Fruit fly (Drosophila melanogaster) whole organism, embryonic: ENCODE data around the gene Pde6.

Source experiments
- Abd-B ChIP-seq: fragments of 200-800 bp; sonication (Bioruptor generic); optimal IDR thresholded peaks from 2 replicates; lab custom pipeline; 2018; ENCODE audit warnings: missing biosample characterization, mild to moderate bottlenecking, missing genetic modification characterization, moderate library complexity
- CG10274 ChIP-seq: fragments of 200-800 bp; sonication (Bioruptor generic); optimal IDR thresholded peaks from 3 replicates; lab custom pipeline; 2017; ENCODE audit warnings: missing biosample characterization, mild to moderate bottlenecking, missing genetic modification characterization
- CG10543 ChIP-seq: fragments of 200-800 bp; sonication (Bioruptor generic); optimal IDR thresholded peaks from 3 replicates; lab custom pipeline; 2017; ENCODE audit warnings: missing biosample characterization, mild to moderate bottlenecking, missing genetic modification characterization, moderate library complexity
- CG11504 ChIP-seq: fragments of 200-800 bp; sonication (Bioruptor generic); optimal IDR thresholded peaks from 3 replicates; lab custom pipeline; 2019; ENCODE audit warnings: missing biosample characterization, mild to moderate bottlenecking, missing genetic modification characterization, moderate library complexity
- CG12219 ChIP-seq: fragments of 200-800 bp; sonication (Bioruptor generic); optimal IDR thresholded peaks from 3 replicates; lab custom pipeline; 2018; ENCODE audit warnings: missing biosample characterization, mild to moderate bottlenecking, missing genetic modification characterization
- CG12942 ChIP-seq: fragments of 200-800 bp; sonication (Bioruptor generic); optimal IDR thresholded peaks from 3 replicates; lab custom pipeline; 2016; ENCODE audit warnings: missing biosample characterization, missing genetic modification characterization
- CG13775 ChIP-seq: fragments of 200-800 bp; sonication (Bioruptor generic); optimal IDR thresholded peaks from 3 replicates; lab custom pipeline; 2017; ENCODE audit warnings: missing biosample characterization, mild to moderate bottlenecking, missing genetic modification characterization
- CG13894 ChIP-seq: fragments of 200-800 bp; sonication (Bioruptor generic); optimal IDR thresholded peaks from 3 replicates; lab custom pipeline; 2018; ENCODE audit warnings: missing biosample characterization, mild to moderate bottlenecking, missing genetic modification characterization, moderate library complexity
- CG14014 ChIP-seq: fragments of 200-800 bp; sonication (Bioruptor generic); IDR thresholded peaks from 2 replicates; pipeline ENCODE4 v1.3.6; 2022; ENCODE audit warnings: missing biosample characterization, missing genetic modification characterization
- CG17328 ChIP-seq: fragments of 200-800 bp; sonication (Bioruptor generic); IDR thresholded peaks from 2 replicates; pipeline ENCODE4 v1.3.6; 2022; ENCODE audit warnings: missing biosample characterization, missing genetic modification characterization
- CG2202 ChIP-seq: fragments of 200-800 bp; sonication (Bioruptor generic); optimal IDR thresholded peaks from 2 replicates; lab custom pipeline; 2018; ENCODE audit warnings: missing biosample characterization, mild to moderate bottlenecking, missing genetic modification characterization
- CG31224 ChIP-seq: fragments of 200-800 bp; sonication (Bioruptor generic); IDR thresholded peaks from 2 replicates; pipeline ENCODE4 v1.3.6; 2022; ENCODE audit warnings: missing biosample characterization, missing genetic modification characterization
- CG31441 ChIP-seq: fragments of 200-800 bp; sonication (Bioruptor generic); IDR thresholded peaks from 2 replicates; pipeline ENCODE4 v1.3.6; 2022; ENCODE audit warnings: missing biosample characterization, missing genetic modification characterization
- CG32532 ChIP-seq: fragments of 200-800 bp; sonication (Bioruptor generic); IDR thresholded peaks from 2 replicates; pipeline ENCODE4 v1.3.6; 2022; ENCODE audit warnings: missing biosample characterization, missing genetic modification characterization
- CG33557 ChIP-seq: fragments of 200-800 bp; sonication (Bioruptor generic); optimal IDR thresholded peaks from 2 replicates; lab custom pipeline; 2019; ENCODE audit warnings: missing biosample characterization, mild to moderate bottlenecking, missing genetic modification characterization, moderate library complexity
- CG34376 ChIP-seq: fragments of 200-800 bp; sonication (Bioruptor generic); optimal IDR thresholded peaks from 2 replicates; lab custom pipeline; 2018; ENCODE audit warnings: missing biosample characterization, mild to moderate bottlenecking, missing genetic modification characterization
- CG3726 ChIP-seq: fragments of 200-800 bp; sonication (Bioruptor generic); IDR thresholded peaks from 3 replicates; pipeline ENCODE4, ENCODE4 v1.3.6; 2022; ENCODE audit warnings: missing biosample characterization, missing genetic modification characterization
- CG3847 ChIP-seq: fragments of 200-800 bp; sonication (Bioruptor generic); IDR thresholded peaks from 2 replicates; pipeline ENCODE4 v1.3.6; 2022; ENCODE audit warnings: missing biosample characterization, missing genetic modification characterization
- CG3995 ChIP-seq: fragments of 200-800 bp; sonication (Bioruptor generic); optimal IDR thresholded peaks from 3 replicates; lab custom pipeline; 2016; ENCODE audit warnings: missing biosample characterization, missing genetic modification characterization
- CG4617 ChIP-seq: fragments of 200-800 bp; sonication (Bioruptor generic); optimal IDR thresholded peaks from 3 replicates; lab custom pipeline; 2016; ENCODE audit warnings: missing biosample characterization, missing genetic modification characterization, borderline replicate concordance
- CG6254 ChIP-seq: fragments of 200-800 bp; sonication (Bioruptor generic); optimal IDR thresholded peaks from 3 replicates; lab custom pipeline; 2017; ENCODE audit warnings: mild to moderate bottlenecking, missing biosample characterization, missing genetic modification reagents, missing genetic modification characterization
- CG6683 ChIP-seq: fragments of 200-800 bp; sonication (Bioruptor generic); optimal IDR thresholded peaks from 2 replicates; lab custom pipeline; 2017; ENCODE audit warnings: missing biosample characterization, mild to moderate bottlenecking, missing genetic modification characterization, missing genetic modification reagents
- CG7372 ChIP-seq: fragments of 200-800 bp; sonication (Bioruptor generic); IDR thresholded peaks from 2 replicates; pipeline ENCODE4 v1.3.6; 2022; ENCODE audit warnings: missing biosample characterization, missing genetic modification characterization
- CG8089 ChIP-seq: fragments of 200-800 bp; sonication (Bioruptor generic); optimal IDR thresholded peaks from 3 replicates; lab custom pipeline; 2016; ENCODE audit warnings: missing biosample characterization, missing genetic modification characterization
- CG8388 ChIP-seq: fragments of 200-800 bp; sonication (Bioruptor generic); optimal IDR thresholded peaks from 2 replicates; lab custom pipeline; 2019; ENCODE audit warnings: missing biosample characterization, mild to moderate bottlenecking, missing genetic modification characterization, moderate library complexity
- CG9215 ChIP-seq: fragments of 200-800 bp; sonication (Bioruptor generic); IDR thresholded peaks from 2 replicates; pipeline ENCODE4 v1.3.6; 2022; ENCODE audit warnings: missing biosample characterization, missing genetic modification characterization
- Camta ChIP-seq: fragments of 200-800 bp; sonication (Bioruptor generic); optimal IDR thresholded peaks from 2 replicates; lab custom pipeline; 2016; ENCODE audit warnings: missing biosample characterization, missing genetic modification characterization
- Dbx ChIP-seq: fragments of 200-800 bp; sonication (Bioruptor generic); IDR thresholded peaks from 3 replicates; pipeline ENCODE4 v1.3.6; 2022; ENCODE audit warnings: missing biosample characterization, missing genetic modification characterization
- Kr ChIP-seq: fragments of 200-800 bp; sonication (Bioruptor generic); optimal IDR thresholded peaks from 2 replicates; lab custom pipeline; 2017; ENCODE audit warnings: missing biosample characterization, mild to moderate bottlenecking, missing genetic modification characterization
- Scr ChIP-seq: fragments of 200-800 bp; sonication (Bioruptor generic); IDR thresholded peaks from 2 replicates; pipeline ENCODE4 v1.3.6; 2022; ENCODE audit warnings: missing biosample characterization, missing genetic modification characterization; ENCODE audit not compliant: partially characterized antibody
- Sox102F ChIP-seq: fragments of 200-800 bp; sonication (Bioruptor generic); optimal IDR thresholded peaks from 2 replicates; lab custom pipeline; 2018; ENCODE audit warnings: missing biosample characterization, mild to moderate bottlenecking, missing genetic modification characterization, moderate library complexity
- Tbp ChIP-seq: fragments of >200 bp; optimal IDR thresholded peaks from 2 replicates; lab custom pipeline; 2018; ENCODE audit warnings: missing biosample characterization, missing genetic modification characterization
- YL-1 ChIP-seq: fragments of 200-800 bp; sonication (Bioruptor generic); optimal IDR thresholded peaks from 3 replicates; lab custom pipeline; 2017; ENCODE audit warnings: missing biosample characterization, mild to moderate bottlenecking, missing genetic modification characterization
- amos ChIP-seq: fragments of 200-800 bp; sonication (Bioruptor generic); IDR thresholded peaks from 2 replicates; pipeline ENCODE4 v1.3.6; 2022; ENCODE audit warnings: missing biosample characterization, missing genetic modification characterization; ENCODE audit not compliant: partially characterized antibody
- ap ChIP-seq: fragments of 200-800 bp; sonication (Bioruptor generic); IDR thresholded peaks from 2 replicates; pipeline ENCODE4 v1.3.6; 2022; ENCODE audit warnings: missing biosample characterization, missing genetic modification characterization
- az2 ChIP-seq: fragments of 200-800 bp; sonication (Bioruptor generic); optimal IDR thresholded peaks from 3 replicates; lab custom pipeline; 2016; ENCODE audit warnings: missing biosample characterization, missing genetic modification characterization
- crol ChIP-seq: fragments of 200-800 bp; sonication (Bioruptor generic); IDR thresholded peaks from 2 replicates; pipeline ENCODE4 v1.3.6; 2022; ENCODE audit warnings: missing biosample characterization, missing genetic modification characterization
- da ChIP-seq: fragments of 200-800 bp; sonication (Bioruptor generic); optimal IDR thresholded peaks from 2 replicates; lab custom pipeline; 2016; ENCODE audit warnings: missing biosample characterization, missing genetic modification characterization
- disco-r ChIP-seq: fragments of 200-800 bp; sonication (Bioruptor generic); optimal IDR thresholded peaks from 2 replicates; lab custom pipeline; 2016; ENCODE audit warnings: missing biosample characterization, missing genetic modification characterization
- dm ChIP-seq: fragments of 200-800 bp; sonication (Bioruptor generic); optimal IDR thresholded peaks from 3 replicates; lab custom pipeline; 2016; ENCODE audit warnings: missing biosample characterization, missing genetic modification characterization
- gce ChIP-seq: fragments of 200-800 bp; sonication (Bioruptor generic); IDR thresholded peaks from 3 replicates; pipeline ENCODE4 v1.3.6; 2022; ENCODE audit warnings: missing biosample characterization, missing genetic modification characterization
- hb ChIP-seq: fragments of 200-800 bp; sonication (Bioruptor generic); IDR thresholded peaks from 3 replicates; pipeline ENCODE4 v1.3.6; 2022; ENCODE audit warnings: missing biosample characterization, missing genetic modification characterization; ENCODE audit not compliant: partially characterized antibody
- inv ChIP-seq: fragments of 200-800 bp; sonication (Bioruptor generic); IDR thresholded peaks from 2 replicates; pipeline ENCODE4 v1.3.6; 2022; ENCODE audit warnings: missing biosample characterization, missing genetic modification characterization; ENCODE audit not compliant: partially characterized antibody
- knrl ChIP-seq: fragments of 200-800 bp; sonication (Bioruptor generic); IDR thresholded peaks from 3 replicates; pipeline ENCODE4 v1.3.6; 2022; ENCODE audit warnings: missing biosample characterization, missing genetic modification characterization; ENCODE audit not compliant: partially characterized antibody
- lola ChIP-seq, 3 experiments: fragments of >200 bp in 2 of 3; fragments of 200-800 bp in 1 of 3; sonication (Bioruptor generic) in 1 of 3; optimal IDR thresholded peaks; 2 replicates each; lab custom pipeline; 2017 to 2019; ENCODE audit warnings: missing biosample characterization in 3 of 3, missing genetic modification characterization in 3 of 3, mild to moderate bottlenecking in 1 of 3, moderate library complexity in 1 of 3
- pum ChIP-seq: fragments of 200-800 bp; sonication (Bioruptor generic); optimal IDR thresholded peaks from 2 replicates; lab custom pipeline; 2016; ENCODE audit warnings: missing biosample characterization, missing genetic modification characterization
- ssp ChIP-seq: fragments of 200-800 bp; sonication (Bioruptor generic); IDR thresholded peaks from 2 replicates; pipeline ENCODE4 v1.3.6; 2022; ENCODE audit warnings: missing biosample characterization, missing genetic modification characterization
- tio ChIP-seq: fragments of 200-800 bp; sonication (Bioruptor generic); optimal IDR thresholded peaks from 2 replicates; lab custom pipeline; 2017; ENCODE audit warnings: missing biosample characterization, missing genetic modification characterization, inconsistent platforms
- trh ChIP-seq: fragments of 200-800 bp; sonication (Bioruptor generic); optimal IDR thresholded peaks from 2 replicates; lab custom pipeline; 2016; ENCODE audit warnings: missing biosample characterization, missing genetic modification characterization
- tup ChIP-seq: fragments of 200-800 bp; sonication (Bioruptor generic); optimal IDR thresholded peaks from 2 replicates; lab custom pipeline; 2016; ENCODE audit warnings: missing biosample characterization, mild to moderate bottlenecking, missing genetic modification characterization, moderate library complexity
- zen ChIP-seq: fragments of 200-800 bp; sonication (Bioruptor generic); optimal IDR thresholded peaks from 3 replicates; lab custom pipeline; 2018; ENCODE audit warnings: missing biosample characterization, mild to moderate bottlenecking, missing genetic modification characterization, moderate library complexity

Gene Pde6

DNA sequence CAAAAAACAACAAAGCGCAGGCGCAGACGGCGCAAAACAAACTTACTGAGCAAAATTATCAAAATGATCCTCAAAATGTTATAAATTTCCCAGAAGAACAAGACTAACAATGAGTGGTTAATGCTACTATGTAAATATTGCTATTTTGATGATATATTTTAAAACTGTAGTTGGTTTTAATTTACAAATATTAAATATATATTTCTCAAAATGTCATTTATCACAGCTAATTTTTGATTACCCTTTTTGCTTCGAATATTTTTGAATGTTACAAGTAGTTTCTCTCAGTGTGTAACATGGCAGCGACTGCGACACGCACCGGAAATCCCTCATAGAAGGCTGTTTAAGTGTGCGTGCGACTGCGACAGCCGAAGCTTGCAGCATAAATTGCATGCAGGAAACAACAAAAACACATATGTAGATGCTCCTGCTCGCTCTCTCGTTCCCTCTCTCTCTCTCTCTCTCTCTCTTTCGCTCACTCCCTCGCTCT lies 39.9 kb upstream of the Pde6 start (continued):
- TF ChIP-seq CG3995, result no peak
- TF ChIP-seq da (GFP tag; lab: Kevin White, UChicago), result no peak
- 0 out of 2 replicates have a peak, but pooled peaks have one; percentile 2 for TF ChIP-seq crol (GFP tag; lab: Robert Waterston, UW)
- TF ChIP-seq CG3726 (GFP tag; lab: Robert Waterston, UW), result no peak
- no peak for TF ChIP-seq trh
- TF ChIP-seq amos (GFP tag; lab: Robert Waterston, UW), result no peak
- TF ChIP-seq CG11504, result peak; percentile 64
- TF ChIP-seq pum, result no peak
- no peak for TF ChIP-seq CG31224 (GFP tag; lab: Robert Waterston, UW)
- no peak for TF ChIP-seq CG13775 (GFP tag; lab: Kevin White, UChicago)
- no peak for TF ChIP-seq disco-r
- TF ChIP-seq tup, result no peak
- peak; percentile 6 for TF ChIP-seq CG33557 (GFP tag; lab: Kevin White, UChicago)
- TF ChIP-seq zen, result no peak
- no peak for TF ChIP-seq CG7372 (GFP tag; lab: Robert Waterston, UW)
- no peak for TF ChIP-seq Camta (GFP tag; lab: Kevin White, UChicago)
- peak; percentile 37 for TF ChIP-seq CG8388 (GFP tag; lab: Kevin White, UChicago)
- TF ChIP-seq Scr (GFP tag; lab: Robert Waterston, UW), result no peak
- no peak for TF ChIP-seq inv (GFP tag; lab: Robert Waterston, UW)
- peak; percentile 55 for TF ChIP-seq Sox102F (GFP tag; lab: Kevin White, UChicago)
- no peak for TF ChIP-seq ssp (GFP tag; lab: Robert Waterston, UW)
- TF ChIP-seq YL-1 (GFP tag; lab: Kevin White, UChicago), result no peak
- TF ChIP-seq Dbx (GFP tag; lab: Robert Waterston, UW), result no peak
- peak; percentile 59 for TF ChIP-seq CG31441 (GFP tag; lab: Robert Waterston, UW)
- TF ChIP-seq CG10543 (GFP tag; lab: Kevin White, UChicago), result no peak
- TF ChIP-seq lola (GFP tag; optimal IDR thresholded peaks at IDR 0.05; lab: Kevin White, UChicago), result peak in 1 of 3 experiments; percentile 56
- peak; percentile 19 for TF ChIP-seq tio (GFP tag; lab: Kevin White, UChicago)
- TF ChIP-seq Tbp, result no peak
- no peak for TF ChIP-seq CG10274 (GFP tag; lab: Kevin White, UChicago)
- peak; percentile 33 for TF ChIP-seq az2
- no peak for TF ChIP-seq ap
- no peak for TF ChIP-seq CG34376 (GFP tag; lab: Kevin White, UChicago)
- no peak for TF ChIP-seq CG32532 (GFP tag; lab: Robert Waterston, UW)
- peak; percentile 24; the same call in 1 of the 2 replicates for TF ChIP-seq CG17328 (GFP tag; lab: Robert Waterston, UW)
- TF ChIP-seq CG8089 (GFP tag; lab: Kevin White, UChicago), result no peak
- no peak for TF ChIP-seq CG2202 (tag; lab: Kevin White, UChicago)
- no peak for TF ChIP-seq CG6683
- TF ChIP-seq CG12219 (GFP tag; lab: Kevin White, UChicago), result no peak
- TF ChIP-seq hb (GFP tag; lab: Robert Waterston, UW), result no peak
- no peak for TF ChIP-seq CG12942
- peak; percentile 18 for TF ChIP-seq CG6254
- TF ChIP-seq gce, result no peak
- no peak for TF ChIP-seq Kr (GFP tag; lab: Kevin White, UChicago)
- TF ChIP-seq CG13894 (tag; lab: Kevin White, UChicago), result no peak
- TF ChIP-seq dm (GFP tag; lab: Kevin White, UChicago), result no peak
- no peak for TF ChIP-seq CG9215 (GFP tag; lab: Robert Waterston, UW)
- no peak for TF ChIP-seq CG4617 (GFP tag; lab: Kevin White, UChicago)
- TF ChIP-seq CG3847 (GFP tag; lab: Robert Waterston, UW), result no peak
- TF ChIP-seq Abd-B (GFP tag; lab: Kevin White, UChicago), result no peak
- TF ChIP-seq knrl, result no peak
- no peak for TF ChIP-seq CG14014 (GFP tag; lab: Robert Waterston, UW)
